Worm (Caenorhabditis elegans) whole organism, L1 larva: Measurements from ENCODE around the gene srh-222.
A peak's percentile ranks its signal among the peaks of the same experiment; 100 is the strongest.
"Not testable (repeated sequence)": the region's sequence is repeated elsewhere in the genome, so short reads cannot be mapped to it uniquely, and the experiment has no call there.

Experiments
- C16A3.4 ChIP-seq: fragments of 150-350 bp; optimal IDR thresholded peaks from 2 replicates; lab custom pipeline; 2014; ENCODE audit warnings: missing biosample characterization, missing genetic modification characterization
- F16B12.6 ChIP-seq: fragments of 150-350 bp; optimal IDR thresholded peaks from 2 replicates; lab custom pipeline; 2014; ENCODE audit warnings: missing biosample characterization, missing genetic modification characterization
- alr-1 ChIP-seq: fragments of 200-800 bp; sonication (Bioruptor generic); optimal IDR thresholded peaks from 2 replicates; lab custom pipeline; 2018; ENCODE audit warnings: borderline replicate concordance, mild to moderate bottlenecking, missing genetic modification characterization, missing compliant biosample characterization
- blmp-1 ChIP-seq: fragments of 150-350 bp; optimal IDR thresholded peaks from 2 replicates; lab custom pipeline; 2014; ENCODE audit warnings: missing biosample characterization, missing genetic modification characterization
- ceh-63 ChIP-seq: fragments of 200-800 bp; sonication (Bioruptor generic); optimal IDR thresholded peaks from 2 replicates; lab custom pipeline; 2018; ENCODE audit warnings: mild to moderate bottlenecking, missing genetic modification characterization, missing compliant biosample characterization
- ceh-8 ChIP-seq: fragments of 200-800 bp; sonication (Bioruptor generic); optimal IDR thresholded peaks from 2 replicates; lab custom pipeline; 2018; ENCODE audit warnings: mild to moderate bottlenecking, missing genetic modification characterization, moderate library complexity, missing compliant biosample characterization
- ceh-82 ChIP-seq, 3 experiments: fragments of 150-350 bp in 1 of 3; sonication (generic microtip) in 2 of 3; optimal IDR thresholded peaks; 2 replicates each; lab custom pipeline; 2014 to 2017; ENCODE audit warnings: missing biosample characterization in 3 of 3, missing genetic modification characterization in 3 of 3
- ceh-90 ChIP-seq: sonication (generic microtip); optimal IDR thresholded peaks from 2 replicates; lab custom pipeline; 2016; ENCODE audit warnings: missing genetic modification characterization, missing compliant biosample characterization
- ces-1 ChIP-seq: fragments of 150-350 bp; optimal IDR thresholded peaks from 2 replicates; lab custom pipeline; 2014; ENCODE audit warnings: missing biosample characterization, missing genetic modification reagents, missing genetic modification characterization
- egl-13 ChIP-seq: sonication (generic microtip); optimal IDR thresholded peaks from 2 replicates; lab custom pipeline; 2016; ENCODE audit warnings: missing genotype, missing genetic modification reagents, missing genetic modification characterization, missing compliant biosample characterization
- egl-27 ChIP-seq, 2 experiments: fragments of 150-350 bp in 1 of 2; sonication (generic microtip); optimal IDR thresholded peaks; 3 replicates each; lab custom pipeline; 2017 to 2018; ENCODE audit warnings: missing biosample characterization in 2 of 2, missing genetic modification characterization in 2 of 2, missing genetic modification reagents in 2 of 2
- elt-2 ChIP-seq: sonication (generic microtip); optimal IDR thresholded peaks from 2 replicates; lab custom pipeline; 2016; ENCODE audit warnings: missing genetic modification characterization, mild to moderate bottlenecking, inconsistent platforms, missing compliant biosample characterization, missing genetic modification reagents
- elt-3 ChIP-seq, 6 experiments: fragments of 150-350 bp in 1 of 6; sonication (generic microtip); optimal IDR thresholded peaks; 2 replicates each; lab custom pipeline; 2017 to 2018; ENCODE audit warnings: missing biosample characterization in 6 of 6, missing genetic modification characterization in 6 of 6, inconsistent platforms in 1 of 6
- fkh-10 ChIP-seq: sonication (generic microtip); optimal IDR thresholded peaks from 2 replicates; lab custom pipeline; 2017; ENCODE audit warnings: missing biosample characterization, missing genetic modification reagents, missing genetic modification characterization
- grh-1 ChIP-seq: fragments of 200-800 bp; sonication (Bioruptor generic); IDR thresholded peaks from 2 replicates; pipeline ENCODE4 v1.3.6; 2022; ENCODE audit warnings: missing genetic modification reagents, missing genetic modification characterization, missing compliant biosample characterization
- hpl-2 ChIP-seq: fragments of 150-350 bp; optimal IDR thresholded peaks from 2 replicates; lab custom pipeline; 2014; ENCODE audit warnings: missing biosample characterization, missing genetic modification reagents, missing genetic modification characterization
- isw-1 ChIP-seq: fragments of 200-800 bp; sonication (Bioruptor generic); IDR thresholded peaks from 2 replicates; pipeline ENCODE4 v1.3.6; 2022; ENCODE audit warnings: missing genetic modification characterization, missing compliant biosample characterization
- lin-15B ChIP-seq: fragments of 150-350 bp; sonication (generic microtip); optimal IDR thresholded peaks from 3 replicates; lab custom pipeline; 2014; ENCODE audit warnings: missing biosample characterization, missing genetic modification characterization
- lin-35 ChIP-seq, 2 experiments: fragments of 150-350 bp; optimal IDR thresholded peaks; 2 replicates each; lab custom pipeline; 2014; ENCODE audit warnings: missing biosample characterization in 2 of 2, missing genetic modification characterization in 2 of 2, missing genetic modification reagents in 2 of 2
- lsy-2 ChIP-seq, 2 experiments: fragments of 150-350 bp; optimal IDR thresholded peaks; 2 replicates each; lab custom pipeline; 2014; ENCODE audit warnings: missing biosample characterization in 2 of 2, missing genetic modification characterization in 2 of 2
- mdl-1 ChIP-seq, 2 experiments: fragments of 150-350 bp; optimal IDR thresholded peaks; 2 replicates each; lab custom pipeline; 2014 to 2017; ENCODE audit warnings: missing biosample characterization in 2 of 2, missing genetic modification characterization in 2 of 2, inconsistent platforms in 1 of 2
- nhr-12 ChIP-seq: sonication (generic microtip); optimal IDR thresholded peaks from 2 replicates; lab custom pipeline; 2017; ENCODE audit warnings: missing biosample characterization, missing genetic modification characterization
- nhr-20 ChIP-seq: sonication (generic microtip); optimal IDR thresholded peaks from 2 replicates; lab custom pipeline; 2016; ENCODE audit warnings: mild to moderate bottlenecking, missing genetic modification characterization, missing compliant biosample characterization
- nhr-237 ChIP-seq: fragments of 150-350 bp; optimal IDR thresholded peaks from 2 replicates; lab custom pipeline; 2014; ENCODE audit warnings: missing biosample characterization, missing genetic modification characterization
- nhr-28 ChIP-seq: fragments of 150-350 bp; optimal IDR thresholded peaks from 2 replicates; lab custom pipeline; 2014; ENCODE audit warnings: missing biosample characterization, missing genetic modification characterization
- nhr-77 ChIP-seq: fragments of 150-350 bp; optimal IDR thresholded peaks from 2 replicates; lab custom pipeline; 2014; ENCODE audit warnings: missing biosample characterization, missing genetic modification characterization
- nhr-90 ChIP-seq: sonication (generic microtip); optimal IDR thresholded peaks from 2 replicates; lab custom pipeline; 2016; ENCODE audit warnings: mild to moderate bottlenecking, missing genetic modification characterization, missing compliant biosample characterization; ENCODE audit not compliant: poor library complexity
- pag-3 ChIP-seq: sonication (generic microtip); optimal IDR thresholded peaks from 2 replicates; lab custom pipeline; 2017; ENCODE audit warnings: missing genetic modification characterization, mild to moderate bottlenecking, missing compliant biosample characterization, antibody characterized with exemption, borderline replicate concordance; ENCODE audit not compliant: insufficient read depth
- sup-37 ChIP-seq: fragments of 200-800 bp; sonication (Bioruptor generic); optimal IDR thresholded peaks from 2 replicates; lab custom pipeline; 2018; ENCODE audit warnings: mild to moderate bottlenecking, missing genetic modification characterization, missing compliant biosample characterization
- tlp-1 ChIP-seq: fragments of 150-350 bp; optimal IDR thresholded peaks from 2 replicates; lab custom pipeline; 2014; ENCODE audit warnings: missing biosample characterization, missing genetic modification characterization
- unc-30 ChIP-seq: sonication (generic microtip); optimal IDR thresholded peaks from 2 replicates; lab custom pipeline; 2017; ENCODE audit warnings: missing biosample characterization, missing genetic modification characterization
- vab-15 ChIP-seq: sonication (generic microtip); optimal IDR thresholded peaks from 2 replicates; lab custom pipeline; 2017; ENCODE audit warnings: missing genotype, mild to moderate bottlenecking, missing genetic modification characterization, missing compliant biosample characterization
- xbp-1 ChIP-seq: sonication (generic microtip); optimal IDR thresholded peaks from 2 replicates; lab custom pipeline; 2016; ENCODE audit warnings: missing genetic modification characterization, missing compliant biosample characterization
- zag-1 ChIP-seq: fragments of 150-350 bp; optimal IDR thresholded peaks from 2 replicates; lab custom pipeline; 2014; ENCODE audit warnings: missing biosample characterization, missing genetic modification characterization

srh-222 gene

ce11 chrIV:3979525-3979924 is at the start of gene srh-222:
TSS of gene srh-222 (plus strand) at chrIV:3979825.
- TF ChIP-seq pag-3 (tag; lab: Kevin White, UChicago), result no peak
- no peak for TF ChIP-seq sup-37 (GFP tag; lab: Kevin White, UChicago)
- no peak for TF ChIP-seq nhr-90 (tag; lab: Kevin White, UChicago)
- no peak for TF ChIP-seq F16B12.6 (tag; lab: Kevin White, UChicago)
- no peak for TF ChIP-seq elt-3 (tag; optimal IDR thresholded peaks at IDR 0.05; lab: Kevin White, UChicago)
- no peak for TF ChIP-seq nhr-28
- no peak for TF ChIP-seq lsy-2 (tag; optimal IDR thresholded peaks at IDR 0.05; lab: Kevin White, UChicago)
- no peak for TF ChIP-seq hpl-2 (GFP tag; lab: Kevin White, UChicago)
- no peak for TF ChIP-seq nhr-12 (tag; lab: Kevin White, UChicago)
- TF ChIP-seq mdl-1 (tag; optimal IDR thresholded peaks at IDR 0.05; lab: Kevin White, UChicago), result no peak
- TF ChIP-seq nhr-77 (tag; lab: Kevin White, UChicago), result no peak
- TF ChIP-seq C16A3.4 (tag; lab: Kevin White, UChicago), result no peak
- TF ChIP-seq, all 84 proteins: peak for 0

ce11 chrIV:3932408-3932807 is 47.2 kb upstream of the srh-222 start, which contains the start of gene clec-70:
TSS of gene clec-70 (plus strand) at chrIV:3932708.
- not testable (repeated sequence) for TF ChIP-seq ceh-8 (GFP tag; lab: Kevin White, UChicago); grh-1 (GFP tag; lab: Robert Waterston, UW); lin-35 (GFP tag; optimal IDR thresholded peaks at IDR 0.05; lab: Kevin White, UChicago)

- no peak for TF ChIP-seq alr-1 (tag; lab: Kevin White, UChicago)
- no peak for TF ChIP-seq blmp-1 (tag; lab: Kevin White, UChicago)
- TF ChIP-seq tlp-1 (tag; lab: Kevin White, UChicago), result no peak
- TF ChIP-seq elt-2, result peak; percentile 58
- no peak for TF ChIP-seq ces-1
- TF ChIP-seq ceh-63 (GFP tag; lab: Kevin White, UChicago), result no peak
Observed at ce11 chrIV:3937097-3937496, 42.5 kb upstream of the srh-222 start, which contains the start of gene clec-71. TSS of gene clec-71 (plus strand) at chrIV:3937458.

- no peak for TF ChIP-seq xbp-1 (tag; lab: Kevin White, UChicago)
Observed at ce11 chrIV:3941658-3942328, 37.8 kb upstream of the srh-222 start, which contains the start of gene clec-174. TSS of gene clec-174 (minus strand) at chrIV:3941708.

DNA sequence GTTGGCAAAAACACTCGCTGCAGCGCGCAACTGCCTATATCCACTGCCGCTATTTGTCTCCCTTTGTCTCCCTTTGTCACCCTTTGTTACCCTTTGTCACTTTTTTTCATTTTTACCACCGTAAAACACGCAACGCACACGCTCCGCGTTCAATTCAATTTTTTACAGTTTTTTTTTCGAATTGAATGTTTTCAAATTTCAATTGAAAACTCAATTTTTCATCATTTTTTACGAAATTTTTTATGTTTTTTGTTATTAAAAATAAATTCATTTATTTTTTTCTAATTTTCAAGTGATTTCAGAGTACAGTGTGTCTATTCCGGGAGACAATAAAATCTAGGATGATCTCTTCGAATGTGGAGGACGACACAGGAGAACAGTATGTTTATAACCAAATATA is 36.6 kb upstream of the srh-222 start, which contains the start of gene Y46C8AL.11:
Gene Y46C8AL.11, plus strand, starts transcription at position 301 of the 400 bp plus-strand sequence.
- no peak for TF ChIP-seq isw-1 (GFP tag; lab: Robert Waterston, UW)
- no peak for TF ChIP-seq nhr-77 (tag; lab: Kevin White, UChicago)
- no peak for TF ChIP-seq fkh-10
- no peak for TF ChIP-seq ceh-82 (tag; optimal IDR thresholded peaks at IDR 0.05; lab: Kevin White, UChicago)
- no peak for TF ChIP-seq F16B12.6 (tag; lab: Kevin White, UChicago)
- TF ChIP-seq elt-3 (tag; optimal IDR thresholded peaks at IDR 0.05; lab: Kevin White, UChicago), result no peak
- no peak for TF ChIP-seq nhr-20 (tag; lab: Kevin White, UChicago)
- TF ChIP-seq ceh-90 (tag; lab: Kevin White, UChicago), result no peak
- no peak for TF ChIP-seq vab-15
- no peak for TF ChIP-seq lin-15B (tag; lab: Kevin White, UChicago)
- TF ChIP-seq pag-3 (tag; lab: Kevin White, UChicago), result no peak
- no peak for TF ChIP-seq egl-13 (tag; lab: Kevin White, UChicago)
- TF ChIP-seq egl-27 (tag; optimal IDR thresholded peaks at IDR 0.05; lab: Kevin White, UChicago), result no peak
- no peak for TF ChIP-seq lsy-2 (tag; optimal IDR thresholded peaks at IDR 0.05; lab: Kevin White, UChicago)
- no peak for TF ChIP-seq zag-1
- TF ChIP-seq nhr-237, result no peak
- TF ChIP-seq grh-1 (GFP tag; lab: Robert Waterston, UW), result no peak
- TF ChIP-seq unc-30 (tag; lab: Kevin White, UChicago), result no peak
